Worm (Caenorhabditis elegans) whole organism, L4 larva: ENCODE results near the gene cpd-2.
A peak's percentile ranks its signal among the peaks of the same experiment; 100 is the strongest.

Source experiments
- D1046.2 ChIP-seq: fragments of 200-800 bp; sonication (Bioruptor generic); IDR thresholded peaks from 2 replicates; pipeline ENCODE4 v1.3.6; 2022; ENCODE audit warnings: missing genetic modification characterization, missing compliant biosample characterization
- F49E8.2 ChIP-seq: sonication (generic microtip); optimal IDR thresholded peaks from 2 replicates; lab custom pipeline; 2016; ENCODE audit warnings: missing compliant biosample characterization, mild to moderate bottlenecking, missing genetic modification characterization, borderline replicate concordance
- Y48G9A.11 ChIP-seq: fragments of 200-800 bp; sonication (Bioruptor generic); IDR thresholded peaks from 2 replicates; pipeline ENCODE4 v1.3.6; 2022; ENCODE audit warnings: missing genetic modification reagents, missing genetic modification characterization, missing compliant biosample characterization
- arid-1 ChIP-seq: fragments of 200-800 bp; sonication (Bioruptor generic); conservative IDR thresholded peaks from 2 replicates; pipeline ENCODE4 v1.3.6; 2022; ENCODE audit warnings: missing genetic modification reagents, missing genetic modification characterization, missing compliant biosample characterization
- ceh-28 ChIP-seq: fragments of 150-350 bp; optimal IDR thresholded peaks from 2 replicates; lab custom pipeline; 2014; ENCODE audit warnings: missing biosample characterization, missing genetic modification reagents, missing genetic modification characterization
- ceh-82 ChIP-seq: sonication (generic microtip); optimal IDR thresholded peaks from 2 replicates; lab custom pipeline; 2017; ENCODE audit warnings: missing biosample characterization, missing genetic modification characterization
- ces-1 ChIP-seq: fragments of 150-350 bp; sonication (generic microtip); optimal IDR thresholded peaks from 4 replicates; lab custom pipeline; 2014; ENCODE audit warnings: missing biosample characterization, missing genetic modification reagents, missing genetic modification characterization
- daf-16 ChIP-seq, 3 experiments: sonication (generic microtip); optimal IDR thresholded peaks; 2 replicates each; lab custom pipeline; 2016 to 2017; ENCODE audit warnings: missing genetic modification characterization in 3 of 3, missing genetic modification reagents in 3 of 3, mild to moderate bottlenecking in 2 of 3, missing compliant biosample characterization in 2 of 3, missing biosample characterization in 1 of 3, moderate library complexity in 1 of 3
- daf-19 ChIP-seq: fragments of 200-800 bp; sonication (Bioruptor generic); conservative IDR thresholded peaks from 2 replicates; pipeline ENCODE4 v1.3.6; 2022; ENCODE audit warnings: missing genetic modification characterization, missing compliant biosample characterization
- dve-1 ChIP-seq: sonication (generic microtip); optimal IDR thresholded peaks from 2 replicates; lab custom pipeline; 2017; ENCODE audit warnings: antibody characterized with exemption, mild to moderate bottlenecking, missing genetic modification characterization, missing compliant biosample characterization; ENCODE audit not compliant: insufficient read depth
- fkh-10 ChIP-seq: fragments of 150-350 bp; optimal IDR thresholded peaks from 2 replicates; lab custom pipeline; 2014; ENCODE audit warnings: missing biosample characterization, missing genetic modification reagents, missing genetic modification characterization
- hlh-11 ChIP-seq: fragments of 200-800 bp; sonication (Bioruptor generic); optimal IDR thresholded peaks from 2 replicates; lab custom pipeline; 2018; ENCODE audit warnings: mild to moderate bottlenecking, missing genetic modification characterization, missing compliant biosample characterization
- lin-1 ChIP-seq: fragments of 200-800 bp; sonication (Bioruptor generic); IDR thresholded peaks from 2 replicates; pipeline ENCODE4 v1.3.6; 2022; ENCODE audit warnings: missing genetic modification reagents, missing genetic modification characterization, missing compliant biosample characterization
- lin-13 ChIP-seq: fragments of 150-350 bp; optimal IDR thresholded peaks from 2 replicates; lab custom pipeline; 2014; ENCODE audit warnings: missing biosample characterization, missing genetic modification reagents, missing genetic modification characterization
- lin-39 ChIP-seq: fragments of 150-350 bp; optimal IDR thresholded peaks from 2 replicates; lab custom pipeline; 2014; ENCODE audit warnings: missing biosample characterization, missing genetic modification reagents, missing genetic modification characterization
- mes-2 ChIP-seq: sonication (generic microtip); optimal IDR thresholded peaks from 2 replicates; lab custom pipeline; 2016; ENCODE audit warnings: missing genotype, mild to moderate bottlenecking, missing genetic modification characterization, missing compliant biosample characterization; ENCODE audit not compliant: poor library complexity, severe bottlenecking
- nhr-10 ChIP-seq: fragments of 150-350 bp; optimal IDR thresholded peaks from 2 replicates; lab custom pipeline; 2014; ENCODE audit warnings: missing biosample characterization, missing genetic modification characterization
- nhr-11 ChIP-seq: fragments of 150-350 bp; optimal IDR thresholded peaks from 2 replicates; lab custom pipeline; 2014; ENCODE audit warnings: missing biosample characterization, missing genetic modification characterization
- nhr-25 ChIP-seq: sonication (generic microtip); optimal IDR thresholded peaks from 2 replicates; lab custom pipeline; 2017; ENCODE audit warnings: missing genetic modification characterization, mild to moderate bottlenecking, missing compliant biosample characterization, antibody characterized with exemption, moderate library complexity, borderline replicate concordance; ENCODE audit not compliant: insufficient read depth
- nhr-28 ChIP-seq: fragments of 150-350 bp; optimal IDR thresholded peaks from 2 replicates; lab custom pipeline; 2014; ENCODE audit warnings: missing biosample characterization, missing genetic modification characterization
- nhr-41 ChIP-seq: fragments of 200-800 bp; sonication (Bioruptor generic); IDR thresholded peaks from 2 replicates; pipeline ENCODE4 v1.3.6; 2022; ENCODE audit warnings: missing genetic modification reagents, missing genetic modification characterization, missing compliant biosample characterization
- nhr-42 ChIP-seq: fragments of 200-800 bp; sonication (Bioruptor generic); IDR thresholded peaks from 2 replicates; pipeline ENCODE4 v1.3.6; 2022; ENCODE audit warnings: missing genetic modification characterization, missing compliant biosample characterization
- nhr-48 ChIP-seq: sonication (generic microtip); optimal IDR thresholded peaks from 2 replicates; lab custom pipeline; 2016; ENCODE audit warnings: mild to moderate bottlenecking, missing genetic modification characterization, missing compliant biosample characterization
- nhr-6 ChIP-seq: fragments of 150-350 bp; optimal IDR thresholded peaks from 2 replicates; lab custom pipeline; 2014; ENCODE audit warnings: missing biosample characterization, missing genetic modification characterization
- nhr-76 ChIP-seq: fragments of 150-350 bp; optimal IDR thresholded peaks from 2 replicates; lab custom pipeline; 2014; ENCODE audit warnings: missing biosample characterization, missing genetic modification characterization
- nhr-77 ChIP-seq: fragments of 150-350 bp; optimal IDR thresholded peaks from 2 replicates; lab custom pipeline; 2014; ENCODE audit warnings: missing biosample characterization, missing genetic modification characterization
- pha-4 ChIP-seq, 2 experiments: fragments of 150-350 bp in 1 of 2; fragments of 200-800 bp in 1 of 2; sonication (Bioruptor generic) in 1 of 2; IDR thresholded peaks in 1 of 2; optimal IDR thresholded peaks in 1 of 2; 2 replicates each; pipeline versions ENCODE4 v1.3.6 to Lab custom; 2014 to 2022; ENCODE audit warnings: missing genetic modification characterization in 2 of 2, missing genetic modification reagents in 2 of 2, missing biosample characterization in 1 of 2, missing compliant biosample characterization in 1 of 2
- php-3 ChIP-seq: fragments of 200-800 bp; sonication (Bioruptor generic); IDR thresholded peaks from 2 replicates; pipeline ENCODE4 v1.3.6; 2022; ENCODE audit warnings: missing genetic modification reagents, missing genetic modification characterization, missing compliant biosample characterization
- pqm-1 ChIP-seq: sonication (generic microtip); optimal IDR thresholded peaks from 2 replicates; lab custom pipeline; 2017; ENCODE audit warnings: missing biosample characterization, missing genetic modification characterization
- saeg-2 ChIP-seq: fragments of 200-800 bp; sonication (Bioruptor generic); IDR thresholded peaks from 2 replicates; pipeline ENCODE4 v1.3.6; 2022; ENCODE audit warnings: missing genetic modification reagents, missing genetic modification characterization, missing compliant biosample characterization
- sdz-12 ChIP-seq: fragments of 200-800 bp; sonication (Bioruptor generic); optimal IDR thresholded peaks from 2 replicates; lab custom pipeline; 2018; ENCODE audit warnings: mild to moderate bottlenecking, missing genetic modification characterization, missing compliant biosample characterization
- set-16 ChIP-seq: fragments of 200-800 bp; sonication (Bioruptor generic); IDR thresholded peaks from 2 replicates; pipeline ENCODE4 v1.3.6; 2022; ENCODE audit warnings: missing genetic modification reagents, missing genetic modification characterization, missing compliant biosample characterization
- snpc-4 ChIP-seq: fragments of 150-350 bp; optimal IDR thresholded peaks from 2 replicates; lab custom pipeline; 2014; ENCODE audit warnings: missing biosample characterization, missing genetic modification characterization
- spr-1 ChIP-seq: sonication (generic microtip); optimal IDR thresholded peaks from 2 replicates; lab custom pipeline; 2016; ENCODE audit warnings: mild to moderate bottlenecking, missing genetic modification characterization, missing compliant biosample characterization
- spr-3 ChIP-seq: fragments of 200-800 bp; sonication (Bioruptor generic); optimal IDR thresholded peaks from 2 replicates; lab custom pipeline; 2018; ENCODE audit warnings: mild to moderate bottlenecking, missing genetic modification characterization, missing compliant biosample characterization
- unc-130 ChIP-seq: sonication (generic microtip); optimal IDR thresholded peaks from 2 replicates; lab custom pipeline; 2016; ENCODE audit warnings: missing genetic modification reagents, missing genetic modification characterization, missing compliant biosample characterization
- unc-62 ChIP-seq, 3 experiments: fragments of 150-350 bp in 1 of 3; sonication (generic microtip); optimal IDR thresholded peaks in 2 of 3; peaks in 1 of 3; 1 replicate in 1 of 3; 2 replicates in 2 of 3; lab custom pipeline; 2014 to 2017; ENCODE audit warnings: missing biosample characterization in 3 of 3, missing genetic modification characterization in 3 of 3, missing genetic modification reagents in 3 of 3, missing genotype in 1 of 3
- zfp-2 ChIP-seq: sonication (generic microtip); optimal IDR thresholded peaks from 2 replicates; lab custom pipeline; 2016; ENCODE audit warnings: mild to moderate bottlenecking, missing genetic modification characterization, missing compliant biosample characterization

Gene cpd-2

ce11 chrX:16082024-16082423, 32.4 kb downstream of the cpd-2 start, which contains the start of gene idpp-14:
Gene idpp-14 (plus strand): TSS chrX:16082347.
- TF ChIP-seq saeg-2 (no peak), nhr-48 (tag; lab: Kevin White, UChicago) (no peak), daf-19 (GFP tag; lab: Robert Waterston, UW) (no peak), sdz-12 (GFP tag; lab: Kevin White, UChicago) (no peak), unc-62 (GFP tag; optimal IDR thresholded peaks at IDR 0.05 in 1 of 2; lab: Kevin White, UChicago) (no peak), unc-62 (tag; optimal IDR thresholded peaks at IDR 0.05; lab: Kevin White, UChicago) (no peak), lin-1 (GFP tag; lab: Robert Waterston, UW) (no peak), nhr-77 (tag; lab: Kevin White, UChicago) (no peak)
- TF ChIP-seq, all 104 proteins: peak for 0

ce11 chrX:16085094-16085493, 35.4 kb downstream of the cpd-2 start, which contains the start of gene C30F2.2:
Gene C30F2.2 (minus strand): TSS chrX:16085215.
- TF ChIP-seq ceh-82 (tag; lab: Kevin White, UChicago) (no peak), nhr-25 (tag; lab: Kevin White, UChicago) (no peak), pha-4 (GFP tag; IDR thresholded peaks at IDR 0.05; lab: Robert Waterston, UW) (no peak), pha-4 (tag; optimal IDR thresholded peaks at IDR 0.05; lab: Kevin White, UChicago) (peak; percentile 80), unc-62 (GFP tag; optimal IDR thresholded peaks at IDR 0.05 in 1 of 2; lab: Kevin White, UChicago) (peak in 1 of 2 experiments; percentile 48), unc-62 (tag; optimal IDR thresholded peaks at IDR 0.05; lab: Kevin White, UChicago) (no peak), dve-1 (tag; lab: Kevin White, UChicago) (no peak), lin-13 (GFP tag; lab: Kevin White, UChicago) (no peak)

ce11 chrX:16087842-16088241, 38.2 kb downstream of the cpd-2 start:
- TF ChIP-seq pqm-1 (peak; percentile 12), unc-130 (no peak), zfp-2 (tag; lab: Kevin White, UChicago) (no peak), daf-16 (GFP tag; optimal IDR thresholded peaks at IDR 0.05; lab: Kevin White, UChicago) (no peak), daf-16 (tag; optimal IDR thresholded peaks at IDR 0.05; lab: Kevin White, UChicago) (peak; percentile 70), nhr-10 (no peak), nhr-28 (tag; lab: Kevin White, UChicago) (peak; percentile 30), lin-39 (tag; lab: Kevin White, UChicago) (no peak), F49E8.2 (tag; lab: Kevin White, UChicago) (no peak), nhr-11 (tag; lab: Kevin White, UChicago) (no peak), nhr-25 (tag; lab: Kevin White, UChicago) (no peak), fkh-10 (GFP tag; lab: Kevin White, UChicago) (no peak), hlh-11 (tag; lab: Kevin White, UChicago) (peak; percentile 44), arid-1 (GFP tag; lab: Robert Waterston, UW) (no peak), saeg-2 (no peak), spr-1 (tag; lab: Kevin White, UChicago) (no peak), mes-2 (tag; lab: Kevin White, UChicago) (no peak), D1046.2 (GFP tag; lab: Robert Waterston, UW) (no peak), ceh-28 (tag; lab: Kevin White, UChicago) (no peak)

ce11 chrX:16091166-16091565, 41.5 kb downstream of the cpd-2 start:
- TF ChIP-seq snpc-4 (tag; lab: Kevin White, UChicago) (peak; percentile 1), hlh-11 (tag; lab: Kevin White, UChicago) (peak; percentile 35), set-16 (GFP tag; lab: Robert Waterston, UW) (no peak), spr-3 (GFP tag; lab: Kevin White, UChicago) (no peak), nhr-42 (no peak), php-3 (GFP tag; lab: Robert Waterston, UW) (0 out of 2 replicates have a peak, but pooled peaks have one; percentile 18), nhr-76 (tag; lab: Kevin White, UChicago) (no peak), Y48G9A.11 (GFP tag; lab: Robert Waterston, UW) (no peak), saeg-2 (0 out of 2 replicates have a peak, but pooled peaks have one; percentile 14), nhr-41 (GFP tag; lab: Robert Waterston, UW) (0 out of 2 replicates have a peak, but pooled peaks have one; percentile 23), nhr-6 (tag; lab: Kevin White, UChicago) (no peak), ces-1 (GFP tag; lab: Kevin White, UChicago) (no peak)
